Worm (Caenorhabditis elegans) whole organism, L4/young adult: ENCODE data around the gene sri-43.

Experiments
- dao-5 ChIP-seq: sonication (generic microtip); optimal IDR thresholded peaks from 2 replicates; lab custom pipeline; 2016; ENCODE audit warnings: missing genotype, missing genetic modification characterization, moderate library complexity, missing compliant biosample characterization
- him-1 ChIP-seq: sonication (generic microtip); optimal IDR thresholded peaks from 2 replicates; lab custom pipeline; 2016; ENCODE audit warnings: missing genotype, missing genetic modification reagents, missing genetic modification characterization, missing compliant biosample characterization

- TF ChIP-seq him-1 (tag; lab: Kevin White, UChicago) (no peak), dao-5 (no peak)
Observed at ce11 chrII:3113289-3113688, 31.2 kb downstream of the sri-43 start.
